Fruit fly (Drosophila melanogaster) whole organism, prepupa: Measurements from ENCODE around the gene CG7275.

Experiments used
- CG15336 ChIP-seq: fragments of 200-800 bp; sonication (Bioruptor generic); IDR thresholded peaks from 2 replicates; pipeline ENCODE4 v1.3.6; 2022; ENCODE audit warnings: missing biosample characterization, missing genetic modification characterization
- CG16779 ChIP-seq: fragments of 200-800 bp; sonication (Bioruptor generic); optimal IDR thresholded peaks from 3 replicates; lab custom pipeline; 2017; ENCODE audit warnings: missing biosample characterization, mild to moderate bottlenecking, missing genetic modification characterization
- CG7368 ChIP-seq: fragments of 200-800 bp; sonication (Bioruptor generic); optimal IDR thresholded peaks from 3 replicates; lab custom pipeline; 2016; ENCODE audit warnings: missing biosample characterization, missing genetic modification characterization
- Hr39 ChIP-seq: fragments of 200-800 bp; sonication (Bioruptor generic); optimal IDR thresholded peaks from 2 replicates; lab custom pipeline; 2016; ENCODE audit warnings: missing biosample characterization, missing genetic modification characterization
- Met ChIP-seq: fragments of 200-800 bp; sonication (Bioruptor generic); optimal IDR thresholded peaks from 3 replicates; lab custom pipeline; 2016; ENCODE audit warnings: missing biosample characterization, missing genetic modification characterization
- Sox102F ChIP-seq: fragments of 200-800 bp; sonication (Bioruptor generic); optimal IDR thresholded peaks from 2 replicates; lab custom pipeline; 2016; ENCODE audit warnings: missing biosample characterization, mild to moderate bottlenecking, missing genetic modification characterization
- achi ChIP-seq: fragments of 200-800 bp; sonication (Bioruptor generic); optimal IDR thresholded peaks from 3 replicates; lab custom pipeline; 2016; ENCODE audit warnings: missing biosample characterization, missing genetic modification characterization
- cyc ChIP-seq: fragments of 200-800 bp; sonication (Bioruptor generic); optimal IDR thresholded peaks from 3 replicates; lab custom pipeline; 2016; ENCODE audit warnings: missing biosample characterization, missing genetic modification characterization
- dac ChIP-seq: fragments of 200-800 bp; sonication (Bioruptor generic); optimal IDR thresholded peaks from 2 replicates; lab custom pipeline; 2017; ENCODE audit warnings: missing biosample characterization, mild to moderate bottlenecking, missing genetic modification characterization
- fkh ChIP-seq: fragments of 200-800 bp; sonication (Bioruptor generic); optimal IDR thresholded peaks from 3 replicates; lab custom pipeline; 2017; ENCODE audit warnings: missing biosample characterization, mild to moderate bottlenecking, missing genetic modification characterization, moderate library complexity
- net ChIP-seq: fragments of 200-800 bp; sonication (Bioruptor generic); optimal IDR thresholded peaks from 3 replicates; lab custom pipeline; 2016; ENCODE audit warnings: missing biosample characterization, missing genetic modification characterization
- spab ChIP-seq: fragments of 200-800 bp; sonication (Bioruptor generic); optimal IDR thresholded peaks from 2 replicates; lab custom pipeline; 2017; ENCODE audit warnings: missing biosample characterization, mild to moderate bottlenecking, missing genetic modification characterization, missing genetic modification reagents

DNA sequence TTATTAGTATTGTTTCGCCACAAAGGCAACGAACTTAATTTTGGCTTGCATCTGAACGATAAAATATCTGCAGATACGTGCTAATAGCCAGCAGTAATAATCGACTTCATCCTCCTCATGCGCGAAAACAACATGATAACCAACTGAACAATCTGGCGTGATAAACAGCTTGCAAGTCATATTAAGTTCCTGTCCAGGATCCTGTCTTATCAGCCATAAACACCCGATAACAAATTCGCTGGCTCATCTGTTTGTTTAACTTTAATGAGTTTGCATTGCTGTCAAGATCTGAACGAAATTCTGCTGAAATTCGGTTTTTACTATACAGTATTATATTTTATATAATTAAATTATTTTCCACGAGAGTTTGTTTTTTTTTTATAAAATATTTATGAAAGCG is 14.5 kb downstream of the CG7275 start:
- TF ChIP-seq net (GFP tag; lab: Kevin White, UChicago): no peak
- no peak for TF ChIP-seq dac (GFP tag; lab: Kevin White, UChicago)
- TF ChIP-seq spab (GFP tag; lab: Kevin White, UChicago): no peak
- TF ChIP-seq Sox102F (GFP tag; lab: Kevin White, UChicago): no peak
- no peak for TF ChIP-seq Hr39 (GFP tag; lab: Kevin White, UChicago)
- TF ChIP-seq Met (GFP tag; lab: Kevin White, UChicago): no peak
- TF ChIP-seq fkh (GFP tag; lab: Kevin White, UChicago): no peak
- no peak for TF ChIP-seq cyc (GFP tag; lab: Kevin White, UChicago)
- TF ChIP-seq CG7368 (GFP tag; lab: Kevin White, UChicago): no peak
- TF ChIP-seq achi (GFP tag; lab: Kevin White, UChicago): no peak
- no peak for TF ChIP-seq CG15336 (GFP tag; lab: Robert Waterston, UW)
- no peak for TF ChIP-seq CG16779 (tag; lab: Kevin White, UChicago)
